Fruit fly (Drosophila melanogaster): Measurements from ENCODE around the gene dos.

dos gene

dm6 chr3L:2585794-2586741 is 3.1 kb upstream of the dos start, which contains the start of gene msn (continued):
- TF ChIP-seq E2f2 (GFP tag; IDR thresholded peaks at IDR 0.05) (peak; percentile 30), CG34376 (GFP tag; optimal IDR thresholded peaks at IDR 0.05) (peak; percentile 83), CG8944 (GFP tag; optimal IDR thresholded peaks at IDR 0.05) (no peak), luna (GFP tag; optimal IDR thresholded peaks at IDR 0.05) (no peak), zfh1 (GFP tag; IDR thresholded peaks at IDR 0.05) (peak; percentile 67), vvl (GFP tag; IDR thresholded peaks at IDR 0.05) (peak; percentile 47), CG1603 (tag; optimal IDR thresholded peaks at IDR 0.05) (peak; percentile 68), CG14441 (GFP tag; IDR thresholded peaks at IDR 0.05) (0 out of 2 replicates have a peak, but pooled peaks have one; percentile 22), HmgD (GFP tag; optimal IDR thresholded peaks at IDR 0.05) (peak; percentile 55), CG8281 (tag; optimal IDR thresholded peaks at IDR 0.05) (no peak), CG6791 (GFP tag; IDR thresholded peaks at IDR 0.05; ENCODE audit: partially characterized antibody) (peak; percentile 64; the same call in 2 of the 3 replicates), CG2712 (tag; optimal IDR thresholded peaks at IDR 0.05) (no peak), btn (GFP tag; optimal IDR thresholded peaks at IDR 0.05) (peak; percentile 27), run (tag; optimal IDR thresholded peaks at IDR 0.05) (no peak), CG11696 (GFP tag; IDR thresholded peaks at IDR 0.05) (no peak), dysf (GFP tag; IDR thresholded peaks at IDR 0.05) (peak; percentile 25; the same call in 1 of the 3 replicates), caup (GFP tag; optimal IDR thresholded peaks at IDR 0.05; ENCODE audit: severe bottlenecking) (peak; percentile 42), Sry-δ (GFP tag; optimal IDR thresholded peaks at IDR 0.05) (peak; percentile 67), CG1529 (GFP tag; optimal IDR thresholded peaks at IDR 0.05) (no peak), Eip74EF (GFP tag; optimal IDR thresholded peaks at IDR 0.05) (peak in 1 of 2 experiments; percentile 47), sna (GFP tag; IDR thresholded peaks at IDR 0.05; ENCODE audit: partially characterized antibody) (peak; percentile 50; the same call in 1 of the 2 replicates), CG16813 (GFP tag; IDR thresholded peaks at IDR 0.05; ENCODE audit: partially characterized antibody) (peak; percentile 40; the same call in 1 of the 3 replicates), fd3F (GFP tag; optimal IDR thresholded peaks at IDR 0.05) (no peak), knrl (GFP tag; IDR thresholded peaks at IDR 0.05; ENCODE audit: partially characterized antibody) (peak; percentile 36; the same call in 2 of the 3 replicates), CG9609 (GFP tag; optimal IDR thresholded peaks at IDR 0.05) (peak; percentile 4), CG6689 (GFP tag; IDR thresholded peaks at IDR 0.05) (no peak), Sin3A (optimal IDR thresholded peaks at IDR 0.05) (peak; percentile 39), nmo (GFP tag; optimal IDR thresholded peaks at IDR 0.05) (no peak), CG10267 (tag; optimal IDR thresholded peaks at IDR 0.05) (peak; percentile 4), CG2116 (GFP tag; optimal IDR thresholded peaks at IDR 0.05) (peak; percentile 55), hth (optimal IDR thresholded peaks at IDR 0.05) (no peak), CG4360 (GFP tag; IDR thresholded peaks at IDR 0.05) (no peak), NC2β (GFP tag; optimal IDR thresholded peaks at IDR 0.05) (peak; percentile 62), kni (GFP tag; optimal IDR thresholded peaks at IDR 0.05) (peak; percentile 40), CG10431 (GFP tag; optimal IDR thresholded peaks at IDR 0.05) (peak; percentile 41), seq (GFP tag; IDR thresholded peaks at IDR 0.05) (no peak; the same call in 1 of the 2 replicates), CG4404 (GFP tag; IDR thresholded peaks at IDR 0.05) (no peak), CG11398 (GFP tag; optimal IDR thresholded peaks at IDR 0.05) (peak; percentile 11), ato (GFP tag; IDR thresholded peaks at IDR 0.05; ENCODE audit: partially characterized antibody) (peak; percentile 39; the same call in 1 of the 2 replicates), stwl (tag; optimal IDR thresholded peaks at IDR 0.05) (peak; percentile 59), gt (GFP tag; IDR thresholded peaks at IDR 0.05) (no peak), otp (GFP tag; IDR thresholded peaks at IDR 0.05) (no peak; the same call in 2 of the 3 replicates), CG34224 (GFP tag; IDR thresholded peaks at IDR 0.05; ENCODE audit: partially characterized antibody) (peak; percentile 44; the same call in 2 of the 3 replicates), CG15269 (tag; optimal IDR thresholded peaks at IDR 0.05) (no peak), sens (GFP tag) (peak; percentile 91), ci (GFP tag; IDR thresholded peaks at IDR 0.05) (peak; percentile 65; the same call in 2 of the 3 replicates), CG18011 (GFP tag; optimal IDR thresholded peaks at IDR 0.05) (peak; percentile 6), Nf-YB (GFP tag; optimal IDR thresholded peaks at IDR 0.05) (peak; percentile 41)
